Fruit fly (Drosophila melanogaster): ENCODE results near the gene CG9368.

Gene CG9368

DNA sequence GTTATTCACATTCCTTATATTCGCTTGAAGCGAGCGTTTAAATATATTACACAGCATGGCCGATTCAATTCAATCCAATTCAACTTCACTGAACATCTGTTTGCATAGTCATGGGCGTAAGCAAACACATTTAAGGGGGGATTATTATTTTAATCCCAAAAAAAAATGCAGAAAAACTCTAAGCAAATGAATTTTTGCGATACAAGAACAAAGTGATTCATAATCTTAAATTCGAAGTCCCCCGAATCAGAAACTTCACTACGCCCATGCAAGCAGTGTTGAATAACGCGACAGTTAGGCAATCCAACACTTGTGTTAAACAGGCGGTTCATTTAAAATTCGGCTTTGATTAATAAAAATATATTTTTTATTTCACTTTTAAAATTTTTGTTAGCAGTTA lies 11.0 kb upstream of the CG9368 start, which contains the start of gene CG14100 (continued):
- TF ChIP-seq Med (GFP tag) (peak; percentile 100), tin (GFP tag; optimal IDR thresholded peaks at IDR 0.05) (peak; percentile 100), CG4282 (GFP tag; optimal IDR thresholded peaks at IDR 0.05) (peak; percentile 100), toy (GFP tag; IDR thresholded peaks at IDR 0.05) (peak; percentile 100), TFAM (GFP tag; optimal IDR thresholded peaks at IDR 0.05) (peak; percentile 98), CG10267 (tag; optimal IDR thresholded peaks at IDR 0.05) (peak; percentile 100), az2 (GFP tag; optimal IDR thresholded peaks at IDR 0.05) (peak; percentile 100), CG10462 (GFP tag; optimal IDR thresholded peaks at IDR 0.05) (peak; percentile 100), croc (GFP tag; conservative IDR thresholded peaks at IDR 0.05) (peak; percentile 100), Max (GFP tag; optimal IDR thresholded peaks at IDR 0.05) (peak; percentile 100), Hmr (GFP tag; optimal IDR thresholded peaks at IDR 0.05) (peak; percentile 100), CG2199 (GFP tag; IDR thresholded peaks at IDR 0.05) (peak; percentile 100), CG7372 (GFP tag; IDR thresholded peaks at IDR 0.05) (peak; percentile 100), NK7.1 (GFP tag; optimal IDR thresholded peaks at IDR 0.05) (peak; percentile 100), HLH4C (GFP tag; IDR thresholded peaks at IDR 0.05; ENCODE audit: partially characterized antibody) (no peak), nau (GFP tag; optimal IDR thresholded peaks at IDR 0.05) (no peak), CG18011 (GFP tag; optimal IDR thresholded peaks at IDR 0.05) (peak; percentile 95), Ets65A (GFP tag) (peak; percentile 100), peb (GFP tag; IDR thresholded peaks at IDR 0.05) (peak; percentile 100), CG4404 (GFP tag; IDR thresholded peaks at IDR 0.05) (peak; percentile 100), CG18476 (GFP tag; optimal IDR thresholded peaks at IDR 0.05) (peak; percentile 100), CG16863 (GFP tag; optimal IDR thresholded peaks at IDR 0.05) (peak; percentile 100), CG1603 (tag; optimal IDR thresholded peaks at IDR 0.05) (peak; percentile 99), gro (GFP tag; optimal IDR thresholded peaks at IDR 0.05) (peak; percentile 100), Dek (tag; optimal IDR thresholded peaks at IDR 0.05) (peak; percentile 100), Hr3 (GFP tag; optimal IDR thresholded peaks at IDR 0.05) (peak; percentile 100), CG6791 (GFP tag; IDR thresholded peaks at IDR 0.05; ENCODE audit: partially characterized antibody) (peak; percentile 38; the same call in 1 of the 3 replicates), btn (GFP tag; optimal IDR thresholded peaks at IDR 0.05) (peak; percentile 100), pros (GFP tag; optimal IDR thresholded peaks at IDR 0.05) (peak; percentile 98), CG13424 (tag; optimal IDR thresholded peaks at IDR 0.05) (peak; percentile 100), dysf (GFP tag; IDR thresholded peaks at IDR 0.05) (peak; percentile 100), mld (GFP tag; IDR thresholded peaks at IDR 0.05; ENCODE audit: partially characterized antibody) (no peak), CG16779 (GFP tag; IDR thresholded peaks at IDR 0.05) (peak; percentile 100), gcm2 (GFP tag; optimal IDR thresholded peaks at IDR 0.05) (peak; percentile 100), chinmo (GFP tag; IDR thresholded peaks at IDR 0.05; ENCODE audit: partially characterized antibody) (no peak), CG9797 (GFP tag; optimal IDR thresholded peaks at IDR 0.05) (peak; percentile 91), abd-A (tag; optimal IDR thresholded peaks at IDR 0.05) (peak; percentile 99), CG34224 (GFP tag; IDR thresholded peaks at IDR 0.05; ENCODE audit: partially characterized antibody) (peak; percentile 49; the same call in 1 of the 3 replicates), trem (tag; optimal IDR thresholded peaks at IDR 0.05) (peak; percentile 97), Vsx1 (GFP tag; optimal IDR thresholded peaks at IDR 0.05) (peak; percentile 99), br (optimal IDR thresholded peaks at IDR 0.05) (no peak), lola (GFP tag; optimal IDR thresholded peaks at IDR 0.05) (peak in 1 of 3 experiments; percentile 100), CG18262 (tag; optimal IDR thresholded peaks at IDR 0.05) (peak; percentile 100), D19B (GFP tag; optimal IDR thresholded peaks at IDR 0.05) (peak; percentile 99), ssp (GFP tag; IDR thresholded peaks at IDR 0.05) (peak; percentile 99), sens-2 (GFP tag; IDR thresholded peaks at IDR 0.05) (peak; percentile 100), Adf1 (GFP tag; IDR thresholded peaks at IDR 0.05) (peak; percentile 97), Dll (GFP tag; IDR thresholded peaks at IDR 0.05; ENCODE audit: partially characterized antibody) (0 out of 4 replicates have a peak, but pooled peaks have one; percentile 52), CG5245 (GFP tag; optimal IDR thresholded peaks at IDR 0.05) (peak; percentile 100), CG4328 (GFP tag; optimal IDR thresholded peaks at IDR 0.05) (peak; percentile 100)
